Fruit fly (Drosophila melanogaster) whole organism, prepupa: ENCODE measurements around the gene Jhbp13.

ENCODE experiments used
- Blimp-1 ChIP-seq: fragments of 200-800 bp; sonication (Bioruptor generic); optimal IDR thresholded peaks from 3 replicates; lab custom pipeline; 2017; ENCODE audit warnings: missing biosample characterization, missing genetic modification characterization, mild to moderate bottlenecking, moderate library complexity, missing genetic modification reagents
- CG10669 ChIP-seq: fragments of 200-800 bp; sonication (Bioruptor generic); optimal IDR thresholded peaks from 3 replicates; lab custom pipeline; 2018; ENCODE audit warnings: missing biosample characterization, mild to moderate bottlenecking, missing genetic modification characterization, moderate library complexity
- CG11294 ChIP-seq: fragments of 200-800 bp; sonication (Bioruptor generic); IDR thresholded peaks from 2 replicates; pipeline ENCODE4 v1.3.6; 2022; ENCODE audit warnings: missing biosample characterization, missing genetic modification characterization
- CG11762 ChIP-seq: fragments of 200-800 bp; sonication (Bioruptor generic); optimal IDR thresholded peaks from 3 replicates; lab custom pipeline; 2016; ENCODE audit warnings: missing biosample characterization, missing genetic modification characterization; ENCODE audit not compliant: insufficient read depth
- CG11902 ChIP-seq: fragments of 200-800 bp; sonication (Bioruptor generic); optimal IDR thresholded peaks from 3 replicates; lab custom pipeline; 2016; ENCODE audit warnings: missing biosample characterization, missing genetic modification characterization
- CG15336 ChIP-seq: fragments of 200-800 bp; sonication (Bioruptor generic); IDR thresholded peaks from 2 replicates; pipeline ENCODE4 v1.3.6; 2022; ENCODE audit warnings: missing biosample characterization, missing genetic modification characterization
- CG3032 ChIP-seq: fragments of 200-800 bp; optimal IDR thresholded peaks from 2 replicates; lab custom pipeline; 2019; ENCODE audit warnings: missing biosample characterization, mild to moderate bottlenecking, missing genetic modification characterization, moderate library complexity
- CG3919 ChIP-seq: fragments of 200-800 bp; sonication (Bioruptor generic); optimal IDR thresholded peaks from 3 replicates; lab custom pipeline; 2016; ENCODE audit warnings: missing biosample characterization, missing genetic modification characterization
- CG4318 ChIP-seq: fragments of 200-800 bp; sonication (Bioruptor generic); optimal IDR thresholded peaks from 3 replicates; lab custom pipeline; 2017; ENCODE audit warnings: missing biosample characterization, mild to moderate bottlenecking, missing genetic modification characterization
- CG6163 ChIP-seq: fragments of 200-800 bp; sonication (Bioruptor generic); IDR thresholded peaks from 3 replicates; pipeline ENCODE4 v1.3.6; 2022; ENCODE audit warnings: missing biosample characterization, missing genetic modification characterization
- CG6276 ChIP-seq: fragments of 200-800 bp; sonication (Bioruptor generic); optimal IDR thresholded peaks from 2 replicates; lab custom pipeline; 2017; ENCODE audit warnings: missing biosample characterization, mild to moderate bottlenecking, missing genetic modification characterization
- CG6854 ChIP-seq: fragments of 200-800 bp; sonication (Bioruptor generic); optimal IDR thresholded peaks from 2 replicates; lab custom pipeline; 2017; ENCODE audit warnings: missing biosample characterization, mild to moderate bottlenecking, missing genetic modification characterization
- CG7368 ChIP-seq: fragments of 200-800 bp; sonication (Bioruptor generic); optimal IDR thresholded peaks from 3 replicates; lab custom pipeline; 2016; ENCODE audit warnings: missing biosample characterization, missing genetic modification characterization
- CG8119 ChIP-seq: fragments of 200-800 bp; sonication (Bioruptor generic); IDR thresholded peaks from 3 replicates; pipeline ENCODE4 v1.3.6; 2022; ENCODE audit warnings: missing biosample characterization, missing genetic modification characterization
- CG8632 ChIP-seq: fragments of 200-800 bp; sonication (Bioruptor generic); optimal IDR thresholded peaks from 3 replicates; lab custom pipeline; 2016; ENCODE audit warnings: missing biosample characterization, missing genetic modification characterization
- CG9139 ChIP-seq: fragments of 200-800 bp; sonication (Bioruptor generic); optimal IDR thresholded peaks from 3 replicates; lab custom pipeline; 2017; ENCODE audit warnings: missing biosample characterization, mild to moderate bottlenecking, missing genetic modification characterization
- Eip78C ChIP-seq: fragments of 200-800 bp; sonication (Bioruptor generic); peaks from one replicate; lab custom pipeline; 2016; ENCODE audit warnings: missing biosample characterization, missing genetic modification characterization
- Ets21C ChIP-seq: fragments of 200-800 bp; sonication (Bioruptor generic); optimal IDR thresholded peaks from 3 replicates; lab custom pipeline; 2016; ENCODE audit warnings: missing biosample characterization, missing genetic modification characterization
- Ets96B ChIP-seq: fragments of 200-800 bp; optimal IDR thresholded peaks from 2 replicates; lab custom pipeline; 2019; ENCODE audit warnings: missing biosample characterization, mild to moderate bottlenecking, missing genetic modification characterization, moderate library complexity
- Gug ChIP-seq: fragments of 200-800 bp; sonication (Bioruptor generic); IDR thresholded peaks from 2 replicates; pipeline ENCODE4 v1.3.6; 2022; ENCODE audit warnings: missing biosample characterization, missing genetic modification characterization
- Hr38 ChIP-seq: sonication (Bioruptor generic); optimal IDR thresholded peaks from 2 replicates; lab custom pipeline; 2016; ENCODE audit warnings: missing biosample characterization, missing genetic modification characterization
- Hr39 ChIP-seq: fragments of 200-800 bp; sonication (Bioruptor generic); optimal IDR thresholded peaks from 2 replicates; lab custom pipeline; 2016; ENCODE audit warnings: missing biosample characterization, missing genetic modification characterization
- Met ChIP-seq: fragments of 200-800 bp; sonication (Bioruptor generic); optimal IDR thresholded peaks from 3 replicates; lab custom pipeline; 2016; ENCODE audit warnings: missing biosample characterization, missing genetic modification characterization
- OdsH ChIP-seq: fragments of 200-800 bp; sonication (Bioruptor generic); optimal IDR thresholded peaks from 3 replicates; lab custom pipeline; 2016; ENCODE audit warnings: missing biosample characterization, missing genetic modification characterization
- Smox ChIP-seq: fragments of 200-800 bp; sonication (Bioruptor generic); optimal IDR thresholded peaks from 3 replicates; lab custom pipeline; 2016; ENCODE audit warnings: missing biosample characterization, missing genetic modification characterization
- Sox102F ChIP-seq: fragments of 200-800 bp; sonication (Bioruptor generic); optimal IDR thresholded peaks from 2 replicates; lab custom pipeline; 2016; ENCODE audit warnings: missing biosample characterization, mild to moderate bottlenecking, missing genetic modification characterization
- Sox15 ChIP-seq: fragments of 200-800 bp; sonication (Bioruptor generic); optimal IDR thresholded peaks from 3 replicates; lab custom pipeline; 2016; ENCODE audit warnings: missing biosample characterization, missing genetic modification characterization
- acj6 ChIP-seq: fragments of 200-800 bp; sonication (Bioruptor generic); optimal IDR thresholded peaks from 3 replicates; lab custom pipeline; 2016; ENCODE audit warnings: missing biosample characterization, missing genetic modification characterization
- cyc ChIP-seq: fragments of 200-800 bp; sonication (Bioruptor generic); optimal IDR thresholded peaks from 3 replicates; lab custom pipeline; 2016; ENCODE audit warnings: missing biosample characterization, missing genetic modification characterization
- dac ChIP-seq: fragments of 200-800 bp; sonication (Bioruptor generic); optimal IDR thresholded peaks from 2 replicates; lab custom pipeline; 2017; ENCODE audit warnings: missing biosample characterization, mild to moderate bottlenecking, missing genetic modification characterization
- dsx ChIP-seq: fragments of 200-800 bp; optimal IDR thresholded peaks from 3 replicates; lab custom pipeline; 2019; ENCODE audit warnings: missing biosample characterization, mild to moderate bottlenecking, missing genetic modification characterization, moderate library complexity; ENCODE audit not compliant: poor library complexity, severe bottlenecking
- esn ChIP-seq: fragments of 200-800 bp; sonication (Bioruptor generic); optimal IDR thresholded peaks from 2 replicates; lab custom pipeline; 2016; ENCODE audit warnings: missing biosample characterization, mild to moderate bottlenecking, missing genetic modification characterization, moderate library complexity
- fd59A ChIP-seq: fragments of 200-800 bp; sonication (Bioruptor generic); optimal IDR thresholded peaks from 2 replicates; lab custom pipeline; 2017; ENCODE audit warnings: missing biosample characterization, mild to moderate bottlenecking, missing genetic modification characterization, missing genetic modification reagents
- fd85E ChIP-seq: fragments of 200-800 bp; sonication (Bioruptor generic); optimal IDR thresholded peaks from 3 replicates; lab custom pipeline; 2016; ENCODE audit warnings: missing biosample characterization, missing genetic modification characterization
- fkh ChIP-seq: fragments of 200-800 bp; sonication (Bioruptor generic); optimal IDR thresholded peaks from 3 replicates; lab custom pipeline; 2017; ENCODE audit warnings: missing biosample characterization, mild to moderate bottlenecking, missing genetic modification characterization, moderate library complexity
- lz ChIP-seq: fragments of 200-800 bp; sonication (Bioruptor generic); optimal IDR thresholded peaks from 3 replicates; lab custom pipeline; 2016; ENCODE audit warnings: missing biosample characterization, missing genetic modification characterization
- net ChIP-seq: fragments of 200-800 bp; sonication (Bioruptor generic); optimal IDR thresholded peaks from 3 replicates; lab custom pipeline; 2016; ENCODE audit warnings: missing biosample characterization, missing genetic modification characterization
- pdm3 ChIP-seq: fragments of 200-800 bp; sonication (Bioruptor generic); optimal IDR thresholded peaks from 3 replicates; lab custom pipeline; 2016; ENCODE audit warnings: missing biosample characterization, missing genetic modification characterization
- spab ChIP-seq: fragments of 200-800 bp; sonication (Bioruptor generic); optimal IDR thresholded peaks from 2 replicates; lab custom pipeline; 2017; ENCODE audit warnings: missing biosample characterization, mild to moderate bottlenecking, missing genetic modification characterization, missing genetic modification reagents
- svp ChIP-seq: fragments of 200-800 bp; sonication (Bioruptor generic); peaks from one replicate; lab custom pipeline; 2016; ENCODE audit warnings: missing biosample characterization, missing genetic modification characterization
- topi ChIP-seq: fragments of 200-800 bp; sonication (Bioruptor generic); optimal IDR thresholded peaks from 3 replicates; lab custom pipeline; 2016; ENCODE audit warnings: missing biosample characterization, missing genetic modification characterization
- vri ChIP-seq: fragments of 200-800 bp; sonication (Bioruptor generic); optimal IDR thresholded peaks from 3 replicates; lab custom pipeline; 2016; ENCODE audit warnings: missing biosample characterization, mild to moderate bottlenecking, missing genetic modification characterization

Gene Jhbp13

dm6 chr2L:13239689-13240088, at the start of gene Jhbp13:
Gene Jhbp13 (plus strand): TSS chr2L:13239989.
- TF ChIP-seq Ets21C (GFP tag; lab: Kevin White, UChicago) (no peak), OdsH (no peak), Hr38 (GFP tag; lab: Kevin White, UChicago) (no peak), cyc (GFP tag; lab: Kevin White, UChicago) (no peak), CG6276 (GFP tag; lab: Kevin White, UChicago) (no peak), CG10669 (GFP tag; lab: Kevin White, UChicago) (no peak), topi (no peak), CG8119 (GFP tag; lab: Robert Waterston, UW) (no peak), Ets96B (tag; lab: Kevin White, UChicago) (no peak), acj6 (no peak), lz (no peak), fkh (GFP tag; lab: Kevin White, UChicago) (no peak), Hr39 (GFP tag; lab: Kevin White, UChicago) (no peak)

dm6 chr2L:13190534-13190933, 49.3 kb upstream of the Jhbp13 start:
- no peak for TF ChIP-seq Ets21C (GFP tag; lab: Kevin White, UChicago)
- no peak for TF ChIP-seq CG11294 (GFP tag; lab: Robert Waterston, UW)
- peak; percentile 27 for TF ChIP-seq esn (GFP tag; lab: Kevin White, UChicago)
- TF ChIP-seq Blimp-1 (GFP tag; lab: Kevin White, UChicago), result no peak
- no peak for TF ChIP-seq spab (GFP tag; lab: Kevin White, UChicago)
- TF ChIP-seq Sox102F (GFP tag; lab: Kevin White, UChicago), result no peak
- TF ChIP-seq Hr39 (GFP tag; lab: Kevin White, UChicago), result no peak
- TF ChIP-seq pdm3, result no peak
- no peak for TF ChIP-seq Met (GFP tag; lab: Kevin White, UChicago)
- TF ChIP-seq CG4318 (GFP tag; lab: Kevin White, UChicago), result no peak
- no peak for TF ChIP-seq Sox15 (GFP tag; lab: Kevin White, UChicago)
- TF ChIP-seq vri (GFP tag; lab: Kevin White, UChicago), result peak; percentile 83
- no peak for TF ChIP-seq fd85E (GFP tag; lab: Kevin White, UChicago)
- no peak for TF ChIP-seq CG11762 (GFP tag; lab: Kevin White, UChicago)
- no peak for TF ChIP-seq CG3032
- no peak for TF ChIP-seq Gug (GFP tag; lab: Robert Waterston, UW)
- TF ChIP-seq CG10669 (GFP tag; lab: Kevin White, UChicago), result no peak
- 0 out of 3 replicates have a peak, but pooled peaks have one; percentile 41 for TF ChIP-seq CG6163 (GFP tag; lab: Robert Waterston, UW)
- TF ChIP-seq Eip78C, result no peak
- no peak for TF ChIP-seq CG6854
- no peak for TF ChIP-seq dsx (GFP tag; lab: Kevin White, UChicago)
- peak; percentile 87 for TF ChIP-seq svp (GFP tag; lab: Kevin White, UChicago)
- no peak for TF ChIP-seq fkh (GFP tag; lab: Kevin White, UChicago)

dm6 chr2L:13191052-13191678, 48.6 kb upstream of the Jhbp13 start:
- TF ChIP-seq CG6163 (GFP tag; lab: Robert Waterston, UW) (no peak), Eip78C (peak; percentile 43)

dm6 chr2L:13191894-13192293, 47.9 kb upstream of the Jhbp13 start, which contains the start of the genes CG16974 and Edem2:
Gene CG16974 (minus strand): TSS chr2L:13191979.
Gene Edem2 (plus strand): TSS chr2L:13192201.
- TF ChIP-seq Ets21C (GFP tag; lab: Kevin White, UChicago) (peak; percentile 56), Met (GFP tag; lab: Kevin White, UChicago) (no peak), Hr38 (GFP tag; lab: Kevin White, UChicago) (no peak), CG15336 (no peak), spab (GFP tag; lab: Kevin White, UChicago) (no peak), svp (GFP tag; lab: Kevin White, UChicago) (no peak), CG9139 (GFP tag; lab: Kevin White, UChicago) (no peak), CG11294 (GFP tag; lab: Robert Waterston, UW) (0 out of 2 replicates have a peak, but pooled peaks have one; percentile 30), Ets96B (tag; lab: Kevin White, UChicago) (no peak), CG11902 (GFP tag; lab: Kevin White, UChicago) (peak; percentile 39), CG6163 (GFP tag; lab: Robert Waterston, UW) (peak; percentile 49; the same call in 2 of the 3 replicates), Eip78C (no peak), CG3919 (no peak), CG10669 (GFP tag; lab: Kevin White, UChicago) (no peak), fkh (GFP tag; lab: Kevin White, UChicago) (no peak), CG11762 (GFP tag; lab: Kevin White, UChicago) (no peak), CG8632 (GFP tag; lab: Kevin White, UChicago) (no peak), CG7368 (GFP tag; lab: Kevin White, UChicago) (no peak), dsx (GFP tag; lab: Kevin White, UChicago) (no peak), net (no peak), pdm3 (no peak), fd59A (peak; percentile 3), OdsH (no peak), dac (GFP tag; lab: Kevin White, UChicago) (no peak), acj6 (no peak), CG6276 (GFP tag; lab: Kevin White, UChicago) (no peak), Smox (no peak), cyc (GFP tag; lab: Kevin White, UChicago) (peak; percentile 61)
